Worm (Caenorhabditis elegans) whole organism, L1 larva: ENCODE measurements around the gene penr-1.

Source experiments
- ceh-63 ChIP-seq: fragments of 200-800 bp; sonication (Bioruptor generic); optimal IDR thresholded peaks from 2 replicates; lab custom pipeline; 2018; ENCODE audit warnings: mild to moderate bottlenecking, missing genetic modification characterization, missing compliant biosample characterization
- dpl-1 ChIP-seq, 3 experiments: fragments of 150-350 bp in 2 of 3; sonication (generic microtip) in 1 of 3; optimal IDR thresholded peaks; 2 replicates each; lab custom pipeline; 2014 to 2017; ENCODE audit warnings: missing biosample characterization in 3 of 3, missing genetic modification characterization in 3 of 3, missing genetic modification reagents in 3 of 3
- egl-27 ChIP-seq, 2 experiments: fragments of 150-350 bp in 1 of 2; sonication (generic microtip); optimal IDR thresholded peaks; 3 replicates each; lab custom pipeline; 2017 to 2018; ENCODE audit warnings: missing biosample characterization in 2 of 2, missing genetic modification characterization in 2 of 2, missing genetic modification reagents in 2 of 2
- fkh-4 ChIP-seq: sonication (generic microtip); optimal IDR thresholded peaks from 2 replicates; lab custom pipeline; 2016; ENCODE audit warnings: missing compliant biosample characterization, missing genetic modification characterization, borderline replicate concordance
- fkh-8 ChIP-seq: sonication (generic microtip); optimal IDR thresholded peaks from 2 replicates; lab custom pipeline; 2016; ENCODE audit warnings: mild to moderate bottlenecking, missing genetic modification characterization, missing compliant biosample characterization
- lin-14 ChIP-seq: fragments of 200-800 bp; sonication (Bioruptor generic); optimal IDR thresholded peaks from 2 replicates; lab custom pipeline; 2018; ENCODE audit warnings: mild to moderate bottlenecking, missing genetic modification characterization, moderate library complexity, missing compliant biosample characterization
- nhr-12 ChIP-seq: sonication (generic microtip); optimal IDR thresholded peaks from 2 replicates; lab custom pipeline; 2017; ENCODE audit warnings: missing biosample characterization, missing genetic modification characterization
- nhr-85 ChIP-seq: sonication (generic microtip); peaks from one replicate; lab custom pipeline; 2016; ENCODE audit warnings: missing genetic modification characterization, inconsistent platforms, missing compliant biosample characterization
- skn-1 ChIP-seq: fragments of 150-350 bp; optimal IDR thresholded peaks from 2 replicates; lab custom pipeline; 2014; ENCODE audit warnings: missing biosample characterization, missing genetic modification characterization
- snpc-4 ChIP-seq: fragments of 150-350 bp; optimal IDR thresholded peaks from 2 replicates; lab custom pipeline; 2014; ENCODE audit warnings: missing biosample characterization, missing genetic modification characterization
- sptf-1 ChIP-seq: fragments of 150-350 bp; optimal IDR thresholded peaks from 2 replicates; lab custom pipeline; 2014; ENCODE audit warnings: missing biosample characterization, missing genetic modification characterization
- swsn-7 ChIP-seq: sonication (generic microtip); optimal IDR thresholded peaks from 2 replicates; lab custom pipeline; 2016; ENCODE audit warnings: missing genetic modification characterization, missing compliant biosample characterization
- unc-62 ChIP-seq: fragments of 150-350 bp; optimal IDR thresholded peaks from 2 replicates; lab custom pipeline; 2014; ENCODE audit warnings: missing biosample characterization, missing genetic modification reagents, missing genetic modification characterization
- xbp-1 ChIP-seq: sonication (generic microtip); optimal IDR thresholded peaks from 2 replicates; lab custom pipeline; 2016; ENCODE audit warnings: missing genetic modification characterization, missing compliant biosample characterization

Gene penr-1

DNA sequence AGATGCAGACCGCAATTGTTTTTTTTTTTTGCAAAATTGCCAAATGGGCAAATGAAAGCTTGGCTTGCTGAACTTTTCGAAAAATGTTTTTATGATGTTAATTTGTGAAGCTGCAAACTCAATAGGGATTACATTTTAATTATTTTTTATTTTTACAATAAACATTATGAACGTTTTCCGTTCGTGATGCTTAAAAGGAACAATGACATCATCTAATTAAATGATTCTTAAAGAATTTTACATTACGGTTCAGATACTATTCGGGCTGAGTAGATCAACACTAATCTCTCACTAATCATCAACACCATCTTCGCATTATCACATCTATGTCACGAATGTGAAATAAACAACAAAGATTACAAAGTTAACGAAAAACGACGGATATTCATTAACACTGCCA, 43.2 kb downstream of the penr-1 start, which contains the start of gene C10G8.3:
C10G8.3 (plus strand) TSS at position 301 of the 400 bp plus-strand sequence.
- TF ChIP-seq xbp-1 (tag; lab: Kevin White, UChicago) (no peak), fkh-8 (tag; lab: Kevin White, UChicago) (no peak), dpl-1 (GFP tag; optimal IDR thresholded peaks at IDR 0.05; lab: Kevin White, UChicago) (no peak), egl-27 (tag; optimal IDR thresholded peaks at IDR 0.05; lab: Kevin White, UChicago) (no peak), skn-1 (no peak)

DNA sequence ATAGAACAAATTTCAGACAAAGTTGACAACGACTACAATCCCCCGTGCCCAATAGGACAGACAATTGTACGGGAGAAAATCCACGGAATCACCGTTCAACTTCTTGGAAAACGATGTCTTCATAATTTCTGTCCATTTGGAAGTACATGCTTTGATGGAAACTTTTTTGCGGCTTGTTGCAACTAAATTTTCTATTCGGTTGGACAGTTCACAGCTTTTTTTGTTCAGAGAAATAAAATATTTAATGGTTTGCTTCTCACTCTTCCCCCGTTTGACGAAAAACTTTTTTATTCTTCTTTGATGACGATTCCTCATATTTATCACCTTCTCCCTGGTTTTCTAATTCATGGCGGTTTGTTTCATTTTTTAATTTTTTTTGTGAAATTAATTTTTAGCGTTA, 44.8 kb downstream of the penr-1 start, which contains the start of gene C10G8.2:
C10G8.2 (plus strand) TSS at position 301 of the 400 bp plus-strand sequence.
- TF ChIP-seq swsn-7 (tag; lab: Kevin White, UChicago) (no peak), sptf-1 (tag; lab: Kevin White, UChicago) (no peak), lin-14 (GFP tag; lab: Kevin White, UChicago) (no peak), snpc-4 (tag; lab: Kevin White, UChicago) (no peak)

DNA sequence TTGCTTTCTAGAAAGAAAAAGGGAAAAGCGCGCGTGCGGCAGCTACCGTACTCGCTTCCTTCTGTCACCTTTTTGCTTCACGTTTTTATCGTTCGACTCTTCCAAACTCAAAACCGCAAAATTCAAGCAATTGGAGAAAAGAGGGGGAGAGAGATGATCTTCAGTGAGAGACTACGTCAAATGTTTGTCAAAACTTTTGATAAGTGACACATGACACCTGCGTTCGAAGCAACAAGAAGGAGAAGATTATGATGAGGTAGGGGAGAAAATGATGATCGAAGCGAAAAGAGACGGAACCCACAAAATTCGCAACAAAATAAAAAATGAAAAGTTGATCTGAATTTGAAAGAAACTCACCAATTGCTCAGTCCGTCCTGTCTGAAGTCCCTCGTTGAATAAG, 49.1 kb downstream of the penr-1 start:
- TF ChIP-seq xbp-1 (tag; lab: Kevin White, UChicago) = no peak
- no peak for TF ChIP-seq nhr-12 (tag; lab: Kevin White, UChicago)
- no peak for TF ChIP-seq unc-62 (GFP tag; lab: Kevin White, UChicago)
- no peak for TF ChIP-seq ceh-63 (GFP tag; lab: Kevin White, UChicago)

DNA sequence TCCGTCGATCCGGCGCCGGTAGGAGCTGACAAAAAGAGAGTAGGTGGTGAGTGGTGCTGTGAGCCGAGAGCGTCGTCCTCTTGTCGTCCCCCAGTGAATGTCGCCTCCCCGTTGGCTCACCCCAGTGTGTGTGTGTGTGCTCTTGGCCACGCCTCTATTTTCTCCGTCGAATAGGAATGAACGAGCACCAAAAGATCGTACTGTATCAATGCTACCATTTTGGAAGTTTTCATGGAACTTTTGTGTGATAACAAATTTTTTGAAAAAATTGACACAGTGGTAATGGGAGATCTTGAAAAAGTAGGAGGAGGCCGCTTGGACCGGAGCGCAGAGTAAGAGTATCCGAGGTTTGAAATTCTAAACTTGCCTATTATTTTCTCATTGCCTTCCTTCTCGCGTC, 50.2 kb downstream of the penr-1 start, which contains the start of gene ceh-34:
ceh-34 (minus strand) TSS at position 101 of the 400 bp plus-strand sequence.
- TF ChIP-seq fkh-4 (tag; lab: Kevin White, UChicago) (no peak), nhr-85 (tag; lab: Kevin White, UChicago) (peak; percentile 6)
- TF ChIP-seq, all 84 proteins: peak for 1
